Worm (Caenorhabditis elegans) whole organism, L2 larva: ENCODE results near the gene F52C6.4.

Source experiments
- C34F6.9 ChIP-seq: fragments of 150-350 bp; optimal IDR thresholded peaks from 2 replicates; lab custom pipeline; 2014; ENCODE audit warnings: missing biosample characterization, missing genetic modification characterization
- F13H6.1 ChIP-seq: sonication (generic microtip); optimal IDR thresholded peaks from 2 replicates; lab custom pipeline; 2016; ENCODE audit warnings: missing genetic modification characterization, missing compliant biosample characterization
- R02D3.7 ChIP-seq: fragments of 150-350 bp; optimal IDR thresholded peaks from 2 replicates; lab custom pipeline; 2014; ENCODE audit warnings: missing biosample characterization, missing genetic modification characterization
- Y55F3AM.14 ChIP-seq: fragments of 200-800 bp; sonication (Bioruptor generic); optimal IDR thresholded peaks from 2 replicates; lab custom pipeline; 2018; ENCODE audit warnings: mild to moderate bottlenecking, missing genetic modification characterization, missing compliant biosample characterization
- ZK546.5 ChIP-seq: sonication (generic microtip); optimal IDR thresholded peaks from 2 replicates; lab custom pipeline; 2017; ENCODE audit warnings: missing biosample characterization, missing genetic modification characterization
- alr-1 ChIP-seq: fragments of 150-350 bp; optimal IDR thresholded peaks from 2 replicates; lab custom pipeline; 2014; ENCODE audit warnings: missing biosample characterization, missing genetic modification characterization
- aly-2 ChIP-seq: fragments of 150-350 bp; optimal IDR thresholded peaks from 2 replicates; lab custom pipeline; 2014; ENCODE audit warnings: missing biosample characterization, missing genetic modification characterization
- ama-1 ChIP-seq: fragments of 150-350 bp; optimal IDR thresholded peaks from 2 replicates; lab custom pipeline; 2018; ENCODE audit warnings: inconsistent platforms
- blmp-1 ChIP-seq: sonication (generic microtip); optimal IDR thresholded peaks from 2 replicates; lab custom pipeline; 2017; ENCODE audit warnings: missing genetic modification characterization, mild to moderate bottlenecking, missing compliant biosample characterization, antibody characterized with exemption, moderate library complexity; ENCODE audit not compliant: insufficient read depth
- ceh-16 ChIP-seq: fragments of 150-350 bp; optimal IDR thresholded peaks from 2 replicates; lab custom pipeline; 2014; ENCODE audit warnings: missing biosample characterization, missing genetic modification characterization
- ceh-82 ChIP-seq: fragments of 150-350 bp; optimal IDR thresholded peaks from 2 replicates; lab custom pipeline; 2014; ENCODE audit warnings: missing biosample characterization, missing genetic modification characterization
- egl-27 ChIP-seq: sonication (generic microtip); optimal IDR thresholded peaks from 3 replicates; lab custom pipeline; 2017; ENCODE audit warnings: missing biosample characterization, missing genetic modification reagents, missing genetic modification characterization
- elt-1 ChIP-seq: fragments of 150-350 bp; optimal IDR thresholded peaks from 2 replicates; lab custom pipeline; 2014; ENCODE audit warnings: missing biosample characterization, missing genetic modification characterization
- fos-1 ChIP-seq: fragments of 150-350 bp; optimal IDR thresholded peaks from 2 replicates; lab custom pipeline; 2014; ENCODE audit warnings: missing biosample characterization, missing genetic modification characterization
- gmeb-1 ChIP-seq: fragments of 150-350 bp; optimal IDR thresholded peaks from 2 replicates; lab custom pipeline; 2014; ENCODE audit warnings: missing biosample characterization, missing genetic modification characterization
- lin-11 ChIP-seq: fragments of 150-350 bp; sonication (generic microtip); optimal IDR thresholded peaks from 2 replicates; lab custom pipeline; 2014; ENCODE audit warnings: missing biosample characterization, missing genetic modification characterization, inconsistent platforms, mixed read lengths
- lin-13 ChIP-seq: fragments of 150-350 bp; optimal IDR thresholded peaks from 2 replicates; lab custom pipeline; 2014; ENCODE audit warnings: missing biosample characterization, missing genetic modification reagents, missing genetic modification characterization
- lin-39 ChIP-seq: fragments of 150-350 bp; optimal IDR thresholded peaks from 2 replicates; lab custom pipeline; 2014; ENCODE audit warnings: missing biosample characterization, missing genetic modification reagents, missing genetic modification characterization
- lsy-2 ChIP-seq, 2 experiments: fragments of 150-350 bp in 1 of 2; sonication (generic microtip) in 1 of 2; optimal IDR thresholded peaks; 2 replicates each; lab custom pipeline; 2014 to 2017; ENCODE audit warnings: missing biosample characterization in 2 of 2, missing genetic modification characterization in 2 of 2
- mab-5 ChIP-seq: fragments of 150-350 bp; optimal IDR thresholded peaks from 2 replicates; lab custom pipeline; 2014; ENCODE audit warnings: missing biosample characterization, missing genetic modification characterization
- mbf-1 ChIP-seq: sonication (generic microtip); optimal IDR thresholded peaks from 2 replicates; lab custom pipeline; 2017; ENCODE audit warnings: missing biosample characterization, missing genetic modification characterization
- nhr-10 ChIP-seq: sonication (generic microtip); optimal IDR thresholded peaks from 2 replicates; lab custom pipeline; 2017; ENCODE audit warnings: missing biosample characterization, missing genetic modification characterization
- nhr-11 ChIP-seq: fragments of 150-350 bp; optimal IDR thresholded peaks from 2 replicates; lab custom pipeline; 2014; ENCODE audit warnings: missing biosample characterization, missing genetic modification characterization
- nhr-21 ChIP-seq: fragments of 150-350 bp; optimal IDR thresholded peaks from 2 replicates; lab custom pipeline; 2014; ENCODE audit warnings: missing biosample characterization, missing genetic modification characterization
- nhr-237 ChIP-seq: fragments of 150-350 bp; optimal IDR thresholded peaks from 2 replicates; lab custom pipeline; 2014; ENCODE audit warnings: missing biosample characterization, missing genetic modification characterization
- nhr-25 ChIP-seq: fragments of 150-350 bp; sonication (generic microtip); optimal IDR thresholded peaks from 3 replicates; lab custom pipeline; 2014; ENCODE audit warnings: missing biosample characterization, missing genetic modification characterization
- nhr-77 ChIP-seq: fragments of 150-350 bp; optimal IDR thresholded peaks from 2 replicates; lab custom pipeline; 2014; ENCODE audit warnings: missing biosample characterization, missing genetic modification characterization
- peb-1 ChIP-seq: fragments of 150-350 bp; optimal IDR thresholded peaks from 2 replicates; lab custom pipeline; 2014; ENCODE audit warnings: missing biosample characterization, missing genetic modification characterization
- skn-1 ChIP-seq: sonication (generic microtip); optimal IDR thresholded peaks from 2 replicates; lab custom pipeline; 2017; ENCODE audit warnings: missing biosample characterization, missing genetic modification characterization
- sma-9 ChIP-seq, 2 experiments: fragments of 150-350 bp in 1 of 2; sonication (generic microtip) in 1 of 2; optimal IDR thresholded peaks; 2 replicates each; lab custom pipeline; 2014 to 2016; ENCODE audit warnings: missing genetic modification characterization in 2 of 2, mild to moderate bottlenecking in 1 of 2, missing biosample characterization in 1 of 2, missing compliant biosample characterization in 1 of 2, missing genetic modification reagents in 1 of 2, moderate library complexity in 1 of 2
- snpc-4 ChIP-seq: fragments of 150-350 bp; optimal IDR thresholded peaks from 2 replicates; lab custom pipeline; 2014; ENCODE audit warnings: missing biosample characterization, missing genetic modification characterization
- unc-39 ChIP-seq: fragments of 150-350 bp; optimal IDR thresholded peaks from 2 replicates; lab custom pipeline; 2014; ENCODE audit warnings: missing biosample characterization, missing genetic modification characterization
- unc-55 ChIP-seq: fragments of 150-350 bp; sonication (generic microtip); optimal IDR thresholded peaks from 3 replicates; lab custom pipeline; 2014; ENCODE audit warnings: missing biosample characterization, missing genetic modification reagents, missing genetic modification characterization
- zag-1 ChIP-seq: fragments of 150-350 bp; optimal IDR thresholded peaks from 2 replicates; lab custom pipeline; 2014; ENCODE audit warnings: missing biosample characterization, missing genetic modification characterization
- ztf-1 ChIP-seq: fragments of 200-800 bp; sonication (Bioruptor generic); conservative IDR thresholded peaks from 2 replicates; pipeline ENCODE4 v1.3.6; 2022; ENCODE audit warnings: missing genetic modification characterization, missing compliant biosample characterization
- ztf-11 ChIP-seq: sonication (generic microtip); optimal IDR thresholded peaks from 2 replicates; lab custom pipeline; 2017; ENCODE audit warnings: missing biosample characterization, missing genetic modification characterization
- ztf-4 ChIP-seq: fragments of 150-350 bp; optimal IDR thresholded peaks from 2 replicates; lab custom pipeline; 2014; ENCODE audit warnings: missing biosample characterization, missing genetic modification characterization

The F52C6.4 gene

DNA sequence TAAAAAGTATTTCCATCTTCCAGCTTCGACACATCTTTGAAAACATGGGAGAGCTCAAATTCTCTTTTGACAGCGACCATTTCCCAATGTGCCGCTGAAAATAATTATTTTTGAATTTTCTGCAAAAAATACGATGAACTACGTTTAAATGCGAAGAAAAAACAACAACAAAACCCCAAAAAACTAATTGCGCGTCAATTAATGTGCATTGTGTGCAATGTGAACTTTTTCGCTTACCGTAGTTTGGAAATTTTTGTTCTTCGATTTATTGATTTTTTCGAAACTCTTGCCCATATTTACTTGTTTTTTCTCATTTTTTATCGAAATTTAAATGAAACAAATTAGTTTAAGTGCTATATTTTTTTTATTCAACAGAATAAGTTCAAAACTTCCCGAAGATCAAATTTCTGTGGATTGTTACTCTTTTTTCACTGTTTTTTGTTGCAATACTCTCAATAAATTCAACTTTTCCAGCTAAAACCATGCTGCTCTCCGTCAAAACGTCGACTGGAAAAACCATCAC lies at the start of gene F52C6.4, which contains the start of gene bath-2:
Gene F52C6.4 (plus strand): TSS at position 473 of the 523 bp plus-strand sequence.
Gene bath-2 (minus strand): TSS at position 101 of the 523 bp plus-strand sequence.
- TF ChIP-seq ceh-16 (no peak), nhr-21 (tag; lab: Kevin White, UChicago) (no peak), unc-55 (GFP tag; lab: Kevin White, UChicago) (no peak), fos-1 (tag; lab: Kevin White, UChicago) (no peak), R02D3.7 (tag; lab: Kevin White, UChicago) (no peak), sma-9 (GFP tag; optimal IDR thresholded peaks at IDR 0.05; lab: Kevin White, UChicago) (no peak), sma-9 (tag; optimal IDR thresholded peaks at IDR 0.05; lab: Kevin White, UChicago) (no peak), mab-5 (tag; lab: Kevin White, UChicago) (no peak), Y55F3AM.14 (GFP tag; lab: Kevin White, UChicago) (no peak), lin-11 (no peak), mbf-1 (tag; lab: Kevin White, UChicago) (no peak), ceh-82 (tag; lab: Kevin White, UChicago) (no peak), ztf-4 (no peak), nhr-10 (tag; lab: Kevin White, UChicago) (no peak), alr-1 (tag; lab: Kevin White, UChicago) (no peak), gmeb-1 (no peak), nhr-77 (tag; lab: Kevin White, UChicago) (no peak), skn-1 (tag; lab: Kevin White, UChicago) (no peak), ZK546.5 (no peak), ztf-1 (GFP tag; lab: Robert Waterston, UW) (no peak), nhr-11 (tag; lab: Kevin White, UChicago) (no peak)

DNA sequence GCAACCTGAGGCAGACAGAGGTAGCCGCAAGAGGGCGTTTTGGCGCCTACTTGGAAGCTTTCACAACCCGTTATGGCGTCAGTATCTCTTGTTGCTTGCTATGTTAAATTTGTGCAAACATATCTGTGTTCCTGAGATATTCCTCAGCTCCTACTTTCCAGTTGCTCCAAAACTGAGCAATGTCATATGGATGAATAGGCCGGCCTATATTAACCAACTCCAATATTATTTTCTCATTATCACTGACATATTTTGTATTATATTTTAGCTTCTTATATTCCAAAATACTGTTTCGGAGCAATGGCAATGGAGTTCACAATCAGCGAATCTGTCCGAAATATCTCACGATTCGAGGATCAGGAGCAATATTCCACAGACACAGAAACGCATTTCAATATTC lies 47.3 kb upstream of the F52C6.4 start, which contains the start of gene math-13:
Gene math-13 (plus strand): TSS at position 301 of the 400 bp plus-strand sequence.
- TF ChIP-seq C34F6.9 (tag; lab: Kevin White, UChicago), result no peak
- no peak for TF ChIP-seq peb-1 (tag; lab: Kevin White, UChicago)
- TF ChIP-seq alr-1 (tag; lab: Kevin White, UChicago), result no peak
- no peak for TF ChIP-seq snpc-4
- no peak for TF ChIP-seq aly-2 (tag; lab: Kevin White, UChicago)
- TF ChIP-seq nhr-237 (tag; lab: Kevin White, UChicago), result no peak
- no peak for TF ChIP-seq lin-13 (GFP tag; lab: Kevin White, UChicago)
- no peak for TF ChIP-seq nhr-11 (tag; lab: Kevin White, UChicago)
- TF ChIP-seq ama-1 (lab: Kevin White, UChicago), result no peak
- TF ChIP-seq ceh-82 (tag; lab: Kevin White, UChicago), result no peak
- no peak for TF ChIP-seq ceh-16
- no peak for TF ChIP-seq ztf-1 (GFP tag; lab: Robert Waterston, UW)
- no peak for TF ChIP-seq blmp-1
- no peak for TF ChIP-seq skn-1 (tag; lab: Kevin White, UChicago)

DNA sequence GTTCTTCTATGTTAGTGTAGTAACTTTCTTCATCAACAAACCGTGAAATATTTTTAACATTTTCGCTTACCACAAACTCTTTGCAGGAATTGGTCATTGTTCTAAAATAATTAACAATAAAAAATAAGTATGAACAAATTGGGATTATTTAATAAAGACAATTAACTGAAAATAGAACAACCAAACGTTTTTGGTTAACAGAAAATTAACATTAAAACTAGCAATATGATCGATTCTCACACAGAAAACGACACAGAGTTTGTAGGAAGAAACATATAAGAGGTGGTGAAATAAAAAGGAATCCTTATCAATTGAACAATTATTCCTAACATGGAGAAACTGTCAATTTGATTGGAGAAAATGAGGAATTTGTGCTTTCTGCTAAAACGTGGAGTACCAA lies 44.3 kb upstream of the F52C6.4 start, which contains the start of gene math-16:
Gene math-16 (minus strand): TSS at position 101 of the 400 bp plus-strand sequence.
- TF ChIP-seq zag-1 (tag; lab: Kevin White, UChicago) (no peak), nhr-237 (tag; lab: Kevin White, UChicago) (no peak), blmp-1 (no peak), unc-39 (tag; lab: Kevin White, UChicago) (no peak), ZK546.5 (no peak), lsy-2 (tag; optimal IDR thresholded peaks at IDR 0.05; lab: Kevin White, UChicago) (no peak), F13H6.1 (no peak), ztf-4 (no peak), nhr-25 (no peak), mab-5 (tag; lab: Kevin White, UChicago) (no peak), ztf-11 (tag; lab: Kevin White, UChicago) (no peak), elt-1 (tag; lab: Kevin White, UChicago) (no peak)

DNA sequence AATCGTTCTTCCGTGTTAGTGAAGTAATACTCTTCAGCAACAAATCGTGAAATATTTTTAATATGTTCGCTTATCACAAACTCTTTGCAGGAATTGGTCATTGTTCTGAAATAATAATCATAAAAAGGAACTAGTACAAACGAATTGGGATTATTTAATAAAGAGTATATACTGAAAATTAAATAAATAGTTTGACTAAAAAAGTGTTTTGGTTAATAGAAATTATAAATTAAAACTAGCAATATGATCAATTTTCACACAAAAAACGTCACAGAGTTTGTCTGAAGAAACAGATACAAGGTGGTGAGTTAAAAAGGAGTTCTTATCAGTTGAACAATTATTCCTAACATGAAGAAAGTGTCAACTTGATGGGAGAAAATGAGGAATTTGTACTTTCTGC lies 40.2 kb upstream of the F52C6.4 start, which contains the start of gene math-5:
Gene math-5 (minus strand): TSS at position 101 of the 400 bp plus-strand sequence.
- TF ChIP-seq egl-27 (tag; lab: Kevin White, UChicago), result no peak
- TF ChIP-seq lin-11, result no peak
- no peak for TF ChIP-seq skn-1 (tag; lab: Kevin White, UChicago)
- TF ChIP-seq ceh-82 (tag; lab: Kevin White, UChicago), result no peak
- no peak for TF ChIP-seq nhr-237 (tag; lab: Kevin White, UChicago)
- TF ChIP-seq alr-1 (tag; lab: Kevin White, UChicago), result no peak
- no peak for TF ChIP-seq peb-1 (tag; lab: Kevin White, UChicago)
- TF ChIP-seq lin-39, result no peak
- no peak for TF ChIP-seq zag-1 (tag; lab: Kevin White, UChicago)
- TF ChIP-seq ama-1 (lab: Kevin White, UChicago), result no peak
- TF ChIP-seq R02D3.7 (tag; lab: Kevin White, UChicago), result no peak
- TF ChIP-seq ceh-16, result no peak
